Fruit fly (Drosophila melanogaster): ENCODE data around the gene CG8042.

- TF ChIP-seq usp (GFP tag; optimal IDR thresholded peaks at IDR 0.05): no peak
- no peak for TF ChIP-seq EcR (GFP tag; optimal IDR thresholded peaks at IDR 0.05)
- no peak for TF ChIP-seq pan (optimal IDR thresholded peaks at IDR 0.05)
- TF ChIP-seq psq (optimal IDR thresholded peaks at IDR 0.05): no peak
- TF ChIP-seq Dll (optimal IDR thresholded peaks at IDR 0.05): no peak
Measured at dm6 chr3L:7943950-7944349, 30.8 kb downstream of the CG8042 start.
